Fruit fly (Drosophila melanogaster): Measurements from ENCODE around the gene mdu.

DNA sequence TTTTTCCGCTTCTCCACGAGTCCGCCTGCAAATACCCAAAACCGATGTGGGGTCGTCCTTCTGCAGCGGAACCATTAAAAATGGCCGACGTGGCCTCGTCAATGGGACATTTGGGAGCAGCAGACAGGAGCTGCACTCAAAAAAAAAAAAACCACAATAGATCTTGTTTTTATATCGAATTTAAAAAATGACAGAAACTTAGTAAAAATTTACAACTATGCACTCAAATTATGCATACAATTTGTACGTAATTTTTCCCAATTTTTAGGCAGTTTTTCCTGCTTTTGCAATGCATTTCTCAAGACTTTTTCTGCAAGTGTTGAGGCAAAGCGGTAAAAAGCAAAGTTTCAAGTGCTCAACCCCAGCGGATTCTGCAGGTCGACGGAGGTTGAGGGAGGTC, 36.6 kb downstream of the mdu start:
- TF ChIP-seq CG1620 (GFP tag; optimal IDR thresholded peaks at IDR 0.05) (no peak), cnc (optimal IDR thresholded peaks at IDR 0.05) (no peak), CG7101 (tag; optimal IDR thresholded peaks at IDR 0.05) (no peak), Clk (GFP tag; optimal IDR thresholded peaks at IDR 0.05) (no peak), toe (GFP tag; optimal IDR thresholded peaks at IDR 0.05) (no peak), CG33017 (tag; optimal IDR thresholded peaks at IDR 0.05) (no peak), kay (GFP tag; ENCODE audit: borderline replicate concordance) (no peak)

All from whole organism, adult.